Fruit fly (Drosophila melanogaster) whole organism, wandering third instar larva: ENCODE measurements around the gene Arl4.

Experiments used
- Abd-B ChIP-seq: fragments of >200 bp; optimal IDR thresholded peaks from 2 replicates; lab custom pipeline; 2017; ENCODE audit warnings: missing biosample characterization, missing genetic modification characterization
- CG32264 ChIP-seq: fragments of 200-800 bp; sonication (Bioruptor generic); optimal IDR thresholded peaks from 2 replicates; lab custom pipeline; 2016; ENCODE audit warnings: missing biosample characterization, missing genetic modification characterization
- CG9705 ChIP-seq: fragments of 200-800 bp; sonication (Bioruptor generic); optimal IDR thresholded peaks from 2 replicates; lab custom pipeline; 2018; ENCODE audit warnings: missing biosample characterization, mild to moderate bottlenecking, missing genetic modification characterization
- Dfd ChIP-seq: fragments of >200 bp; optimal IDR thresholded peaks from 2 replicates; lab custom pipeline; 2017; ENCODE audit warnings: missing biosample characterization, missing genetic modification characterization
- Dif ChIP-seq: fragments of 200-275, 200-300 bp; sonication (Bioruptor generic); optimal IDR thresholded peaks from 2 replicates; lab custom pipeline; 2018; ENCODE audit warnings: missing biosample characterization, missing genetic modification characterization; ENCODE audit not compliant: partially characterized antibody
- GATAd ChIP-seq: sonication (Bioruptor generic); optimal IDR thresholded peaks from 2 replicates; lab custom pipeline; 2016; ENCODE audit warnings: missing biosample characterization, missing genetic modification characterization
- HLH106 ChIP-seq: fragments of 200-800 bp; optimal IDR thresholded peaks from 3 replicates; lab custom pipeline; 2019; ENCODE audit warnings: missing biosample characterization, mild to moderate bottlenecking, missing genetic modification characterization, moderate library complexity
- Hnf4 ChIP-seq: fragments of 200-800 bp; sonication (Bioruptor generic); optimal IDR thresholded peaks from 2 replicates; lab custom pipeline; 2016; ENCODE audit warnings: missing biosample characterization, mild to moderate bottlenecking, missing genetic modification characterization
- Hr83 ChIP-seq: fragments of 200-300 bp; sonication (Bioruptor generic); optimal IDR thresholded peaks from 2 replicates; lab custom pipeline; 2016; ENCODE audit warnings: missing biosample characterization, mild to moderate bottlenecking, missing genetic modification characterization, moderate library complexity; ENCODE audit not compliant: poor library complexity, severe bottlenecking
- Jra ChIP-seq: sonication (Bioruptor generic); optimal IDR thresholded peaks from 2 replicates; lab custom pipeline; 2016; ENCODE audit warnings: missing biosample characterization, missing genetic modification characterization
- Mio ChIP-seq: sonication (Bioruptor generic); optimal IDR thresholded peaks from 2 replicates; lab custom pipeline; 2016; ENCODE audit warnings: missing biosample characterization, missing genetic modification characterization
- Myc ChIP-seq: fragments of >200 bp; optimal IDR thresholded peaks from 2 replicates; lab custom pipeline; 2017
- N ChIP-seq: fragments of >200 bp; optimal IDR thresholded peaks from 2 replicates; lab custom pipeline; 2018; ENCODE audit warnings: missing biosample characterization, missing external identifiers, missing genetic modification characterization
- OdsH ChIP-seq: fragments of 200-800 bp; sonication (Bioruptor generic); optimal IDR thresholded peaks from 2 replicates; lab custom pipeline; 2016; ENCODE audit warnings: missing biosample characterization, mild to moderate bottlenecking, missing genetic modification characterization
- Rel ChIP-seq, 2 experiments: fragments of 200-800 bp; sonication (Bioruptor generic) in 1 of 2; optimal IDR thresholded peaks; 2 replicates in 1 of 2; 3 replicates in 1 of 2; lab custom pipeline; 2016 to 2019; ENCODE audit warnings: mild to moderate bottlenecking in 2 of 2, missing biosample characterization in 2 of 2, missing genetic modification characterization in 2 of 2, moderate library complexity in 1 of 2
- Sp1 ChIP-seq: fragments of 200-800 bp; sonication (Bioruptor generic); optimal IDR thresholded peaks from 3 replicates; lab custom pipeline; 2019; ENCODE audit warnings: missing biosample characterization, mild to moderate bottlenecking, missing genetic modification characterization, moderate library complexity
- Vsx2 ChIP-seq: fragments of 200-300, 225-300 bp; sonication (Bioruptor generic); optimal IDR thresholded peaks from 2 replicates; lab custom pipeline; 2018; ENCODE audit warnings: missing biosample characterization, missing genetic modification characterization; ENCODE audit not compliant: partially characterized antibody
- br ChIP-seq: fragments of 200-800 bp; sonication (Bioruptor generic); optimal IDR thresholded peaks from 2 replicates; lab custom pipeline; 2016; ENCODE audit warnings: missing biosample characterization, missing genetic modification characterization
- brk ChIP-seq: fragments of 200-800 bp; sonication (Bioruptor generic); optimal IDR thresholded peaks from 2 replicates; lab custom pipeline; 2016; ENCODE audit warnings: missing biosample characterization, mild to moderate bottlenecking, missing genetic modification characterization
- dl ChIP-seq, 2 experiments: fragments of 175-275, 200-275 bp in 1 of 2; fragments of 200-275 bp in 1 of 2; sonication (Bioruptor generic); optimal IDR thresholded peaks; lab custom pipeline; 2018; ENCODE audit warnings: mild to moderate bottlenecking in 2 of 2, missing biosample characterization in 2 of 2, missing genetic modification characterization in 2 of 2, moderate library complexity in 2 of 2; ENCODE audit not compliant: partially characterized antibody in 2 of 2, insufficient read depth in 1 of 2
- dmrt93B ChIP-seq: fragments of 200-800 bp; sonication (Bioruptor generic); optimal IDR thresholded peaks from 2 replicates; lab custom pipeline; 2018; ENCODE audit warnings: missing biosample characterization, mild to moderate bottlenecking, missing genetic modification characterization
- dsf ChIP-seq: sonication (Bioruptor generic); optimal IDR thresholded peaks from 2 replicates; lab custom pipeline; 2016; ENCODE audit warnings: missing biosample characterization, missing genetic modification characterization, borderline replicate concordance
- foxo ChIP-seq, 2 experiments: fragments of 200-800 bp; sonication (Bioruptor generic); optimal IDR thresholded peaks; 2 replicates in 1 of 2; 3 replicates in 1 of 2; lab custom pipeline; 2016 to 2017; ENCODE audit warnings: missing biosample characterization in 2 of 2, missing genetic modification characterization in 2 of 2
- fru ChIP-seq: fragments of 200-800 bp; sonication (Bioruptor generic); optimal IDR thresholded peaks from 3 replicates; lab custom pipeline; 2016; ENCODE audit warnings: missing biosample characterization, mild to moderate bottlenecking, missing genetic modification characterization
- h ChIP-seq: fragments of 200-800 bp; sonication (Bioruptor generic); optimal IDR thresholded peaks from 3 replicates; lab custom pipeline; 2016; ENCODE audit warnings: missing biosample characterization, mild to moderate bottlenecking, missing genetic modification characterization
- jim ChIP-seq: fragments of 175-275, 200-325 bp; sonication (Bioruptor generic); optimal IDR thresholded peaks from 2 replicates; lab custom pipeline; 2016; ENCODE audit warnings: missing biosample characterization, mild to moderate bottlenecking, missing genetic modification characterization
- lola ChIP-seq: fragments of >200 bp; optimal IDR thresholded peaks from 2 replicates; lab custom pipeline; 2017; ENCODE audit warnings: missing biosample characterization, missing genetic modification characterization
- pan ChIP-seq: fragments of >200 bp; optimal IDR thresholded peaks from 2 replicates; lab custom pipeline; 2017
- psq ChIP-seq: fragments of 200-800 bp; sonication (Bioruptor generic); optimal IDR thresholded peaks from 3 replicates; lab custom pipeline; 2017; ENCODE audit warnings: missing biosample characterization, mild to moderate bottlenecking, missing genetic modification characterization, moderate library complexity
- rgr ChIP-seq: fragments of 200-800 bp; sonication (Bioruptor generic); optimal IDR thresholded peaks from 3 replicates; lab custom pipeline; 2016; ENCODE audit warnings: missing biosample characterization, mild to moderate bottlenecking, missing genetic modification characterization
- sv ChIP-seq: fragments of 200-800 bp; sonication (Bioruptor generic); optimal IDR thresholded peaks from 3 replicates; lab custom pipeline; 2016; ENCODE audit warnings: missing biosample characterization, missing genetic modification characterization
- tai ChIP-seq: sonication (Bioruptor generic); optimal IDR thresholded peaks from 2 replicates; lab custom pipeline; 2016; ENCODE audit warnings: missing biosample characterization, missing genetic modification characterization
- usp ChIP-seq: fragments of >200 bp; optimal IDR thresholded peaks from 2 replicates; lab custom pipeline; 2017; ENCODE audit warnings: missing biosample characterization, missing genetic modification characterization
- woc ChIP-seq: sonication (Bioruptor generic); optimal IDR thresholded peaks from 2 replicates; lab custom pipeline; 2016; ENCODE audit warnings: missing biosample characterization, mild to moderate bottlenecking, missing genetic modification characterization

Arl4 gene

DNA sequence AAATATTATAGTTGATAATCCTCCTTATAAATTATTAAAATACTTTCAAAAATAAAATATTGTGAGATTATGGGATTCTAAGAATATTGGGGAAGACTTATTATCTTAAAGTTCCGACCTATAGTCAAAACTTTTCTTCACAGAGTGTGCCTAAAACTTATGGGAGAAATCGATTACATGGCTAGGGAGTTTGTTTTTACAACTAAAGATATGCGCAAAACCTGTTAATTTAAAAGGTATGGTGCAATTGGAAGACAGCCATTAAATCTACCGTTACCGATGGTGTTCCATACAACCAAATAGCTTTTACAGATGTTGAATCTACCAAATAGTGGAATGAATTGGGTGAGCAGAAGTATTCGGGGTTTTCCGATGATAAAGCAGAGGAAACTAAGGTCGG lies 3.9 kb downstream of the Arl4 start, which contains the start of gene CG33978:
CG33978 (minus strand) TSS at position 395 of the 400 bp plus-strand sequence.
- TF ChIP-seq tai: no peak
- TF ChIP-seq foxo (GFP tag; optimal IDR thresholded peaks at IDR 0.05; lab: Kevin White, UChicago): no peak
- TF ChIP-seq Vsx2 (GFP tag; lab: Kevin White, UChicago): no peak
- TF ChIP-seq GATAd (GFP tag; lab: Kevin White, UChicago): no peak
- TF ChIP-seq woc: no peak
- TF ChIP-seq rgr: no peak
- TF ChIP-seq h (GFP tag; lab: Kevin White, UChicago): no peak
- no peak for TF ChIP-seq Hnf4 (GFP tag; lab: Kevin White, UChicago)
- TF ChIP-seq Jra (GFP tag; lab: Kevin White, UChicago): no peak
- TF ChIP-seq Sp1: no peak
- no peak for TF ChIP-seq Dfd
- no peak for TF ChIP-seq N
- TF ChIP-seq Hr83 (GFP tag; lab: Kevin White, UChicago): no peak
- TF ChIP-seq Rel (GFP tag; optimal IDR thresholded peaks at IDR 0.05; lab: Kevin White, UChicago): no peak
- no peak for TF ChIP-seq Rel (tag; optimal IDR thresholded peaks at IDR 0.05; lab: Kevin White, UChicago)
- no peak for TF ChIP-seq dsf
- no peak for TF ChIP-seq Dif (GFP tag; lab: Kevin White, UChicago)
- no peak for TF ChIP-seq CG32264

DNA sequence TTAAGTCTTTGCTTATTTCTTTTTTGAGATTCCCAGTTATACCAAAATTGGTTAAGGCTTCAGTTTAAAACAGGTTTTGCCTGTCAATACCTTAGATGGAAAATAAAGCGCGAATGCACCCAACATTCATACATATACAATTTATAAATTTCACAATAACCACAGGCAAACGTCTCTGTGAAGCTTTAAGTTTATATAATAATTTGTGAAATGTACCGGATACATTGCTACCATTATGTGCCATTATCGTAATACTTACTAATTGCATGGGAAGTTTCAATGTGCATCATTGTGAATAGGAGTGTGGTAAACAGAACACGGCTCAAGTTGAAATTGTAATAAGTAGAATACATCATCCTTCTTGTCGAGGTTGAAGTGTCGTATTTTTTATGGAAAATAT lies 4.7 kb downstream of the Arl4 start:
- no peak for TF ChIP-seq brk (GFP tag; lab: Kevin White, UChicago)
- TF ChIP-seq CG9705 (GFP tag; lab: Kevin White, UChicago): no peak
- no peak for TF ChIP-seq Sp1
- TF ChIP-seq psq: no peak
- TF ChIP-seq pan (lab: Kevin White, UChicago): no peak
- TF ChIP-seq lola: no peak
- no peak for TF ChIP-seq br (GFP tag; lab: Kevin White, UChicago)
- TF ChIP-seq tai: no peak
- no peak for TF ChIP-seq HLH106 (tag; lab: Kevin White, UChicago)
- no peak for TF ChIP-seq usp (GFP tag; lab: Kevin White, UChicago)
- TF ChIP-seq dmrt93B (GFP tag; lab: Kevin White, UChicago): no peak
- TF ChIP-seq, all 38 proteins: peak for 0

DNA sequence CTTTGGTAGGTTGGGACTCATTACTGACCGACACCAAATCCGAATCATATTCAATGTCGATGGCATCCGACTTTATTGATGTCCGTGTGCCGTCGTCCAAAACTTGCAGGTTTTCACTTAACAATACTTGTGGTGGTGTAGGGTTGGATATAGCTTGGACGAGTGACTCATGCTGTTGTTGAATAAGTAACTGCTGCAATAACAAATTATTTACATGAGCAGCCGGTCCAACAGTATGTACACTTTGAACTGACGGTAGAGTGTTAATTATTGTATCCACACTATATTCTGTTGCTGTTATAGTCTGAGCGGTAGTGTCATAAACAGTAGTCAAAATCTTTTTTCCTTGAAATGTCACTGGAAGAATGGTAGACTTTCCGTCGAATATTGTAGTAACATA lies 11.7 kb downstream of the Arl4 start:
- TF ChIP-seq HLH106 (tag; lab: Kevin White, UChicago): no peak
- no peak for TF ChIP-seq Vsx2 (GFP tag; lab: Kevin White, UChicago)
- TF ChIP-seq woc: no peak
- no peak for TF ChIP-seq dsf
- no peak for TF ChIP-seq dl (GFP tag; optimal IDR thresholded peaks at IDR 0.05; lab: Kevin White, UChicago; ENCODE audit: insufficient read depth in 1 of 2, partially characterized antibody in 2 of 2)
- TF ChIP-seq CG32264: no peak
- TF ChIP-seq rgr: no peak
- TF ChIP-seq jim (GFP tag; lab: Kevin White, UChicago): no peak
- no peak for TF ChIP-seq Mio
- no peak for TF ChIP-seq fru (GFP tag; lab: Kevin White, UChicago)
- no peak for TF ChIP-seq Myc (lab: Kevin White, UChicago)
- TF ChIP-seq N: no peak
- TF ChIP-seq OdsH (GFP tag; lab: Kevin White, UChicago): no peak
- no peak for TF ChIP-seq Sp1
- no peak for TF ChIP-seq dmrt93B (GFP tag; lab: Kevin White, UChicago)
- TF ChIP-seq pan (lab: Kevin White, UChicago): no peak
- no peak for TF ChIP-seq Hr83 (GFP tag; lab: Kevin White, UChicago)
- no peak for TF ChIP-seq Dfd
- no peak for TF ChIP-seq CG9705 (GFP tag; lab: Kevin White, UChicago)
- no peak for TF ChIP-seq sv (GFP tag; lab: Kevin White, UChicago)

DNA sequence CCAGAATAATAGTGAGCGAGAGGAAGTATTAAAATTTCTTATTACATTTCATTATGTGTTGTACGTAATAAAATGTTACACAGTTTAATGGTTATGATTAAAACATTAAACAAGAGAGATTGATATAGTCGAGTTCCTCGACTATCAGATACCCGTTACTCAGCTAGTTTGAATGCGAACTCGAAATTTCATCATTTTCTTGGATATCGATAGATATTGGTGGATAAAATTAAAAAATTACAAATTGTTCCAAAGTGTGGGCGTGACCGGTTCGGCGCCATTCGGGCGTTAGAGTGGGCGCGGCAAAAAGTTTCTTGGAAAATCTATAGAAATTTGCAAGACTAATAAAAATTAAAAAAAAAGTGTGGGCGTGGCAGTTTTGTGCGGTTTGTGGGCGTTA lies 14.0 kb downstream of the Arl4 start:
- TF ChIP-seq Dfd (peak; percentile 93), psq (no peak)

DNA sequence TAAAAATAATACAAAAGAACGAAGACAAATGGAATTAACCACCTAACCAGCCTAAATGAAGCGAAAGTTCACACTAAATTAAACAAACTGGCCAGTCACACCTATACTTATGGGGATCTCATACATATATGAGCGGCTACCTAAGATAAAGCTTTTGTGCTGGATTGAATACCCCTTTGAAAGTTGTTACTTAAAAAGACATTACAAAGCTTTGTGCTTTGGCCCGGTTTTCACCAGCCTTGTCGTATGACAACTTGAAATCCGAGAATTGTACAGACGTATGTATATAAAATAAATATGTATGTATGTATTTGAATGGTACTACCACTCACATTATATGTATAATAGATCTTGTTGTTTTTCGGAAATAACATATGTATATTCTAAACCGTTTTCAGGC lies 23.2 kb downstream of the Arl4 start, which contains the start of gene CG31997:
CG31997 (minus strand) TSS at position 84 of the 400 bp plus-strand sequence.
- TF ChIP-seq GATAd (GFP tag; lab: Kevin White, UChicago) (no peak), Sp1 (no peak), fru (GFP tag; lab: Kevin White, UChicago) (peak; percentile 80), br (GFP tag; lab: Kevin White, UChicago) (no peak), Abd-B (GFP tag; lab: Kevin White, UChicago) (no peak), usp (GFP tag; lab: Kevin White, UChicago) (no peak), Hr83 (GFP tag; lab: Kevin White, UChicago) (no peak)
